Fruit fly (Drosophila melanogaster) whole organism: ENCODE data around the gene spz5.

Experiments used
- CG8478 ChIP-seq: fragments of >200 bp; optimal IDR thresholded peaks from 2 replicates; lab custom pipeline; 2018; ENCODE audit warnings: inconsistent platforms
- Dll ChIP-seq: fragments of >200 bp; optimal IDR thresholded peaks from 2 replicates; lab custom pipeline; 2017
- EcR ChIP-seq, 2 experiments: fragments of >200 bp; optimal IDR thresholded peaks; 2 replicates each; lab custom pipeline; 2017; ENCODE audit warnings: missing biosample characterization in 2 of 2, missing genetic modification characterization in 2 of 2, missing genetic modification reagents in 2 of 2
- psq ChIP-seq: fragments of >200 bp; optimal IDR thresholded peaks from 2 replicates; lab custom pipeline; 2017
- usp ChIP-seq: fragments of >200 bp; optimal IDR thresholded peaks from 2 replicates; lab custom pipeline; 2017; ENCODE audit warnings: missing biosample characterization, missing genetic modification characterization, mixed read lengths

DNA sequence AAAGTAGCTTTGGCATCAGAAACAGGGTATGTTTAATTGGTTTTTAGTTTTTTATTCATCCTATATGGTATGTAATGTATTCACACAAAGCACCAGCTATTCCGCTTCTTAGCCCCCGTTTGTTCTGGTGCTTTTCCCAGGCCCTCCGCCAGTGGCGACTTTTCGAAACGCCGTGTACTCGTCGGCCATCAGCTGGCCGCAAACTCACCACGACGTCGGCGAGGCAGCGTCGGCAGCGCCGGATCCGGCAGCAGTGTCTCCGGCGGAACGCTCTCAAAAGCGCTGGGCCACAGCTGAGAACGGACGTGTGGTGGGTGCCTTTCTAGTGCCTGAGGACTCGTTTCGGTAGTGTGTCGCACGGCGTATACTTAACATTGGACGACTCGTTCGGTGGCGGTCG is 2.8 kb upstream of the spz5 start, which contains the start of gene Shab:
- no peak for TF ChIP-seq psq (lab: Kevin White, UChicago)
- TF ChIP-seq usp (GFP tag; lab: Kevin White, UChicago), result no peak
- no peak for TF ChIP-seq Dll
- TF ChIP-seq CG8478 (lab: Kevin White, UChicago), result no peak
- no peak for TF ChIP-seq EcR (GFP tag; optimal IDR thresholded peaks at IDR 0.05; lab: Kevin White, UChicago)
